Fruit fly (Drosophila melanogaster) whole organism: ENCODE measurements around the gene CG12299.

Source experiments
- CG8478 ChIP-seq: fragments of >200 bp; optimal IDR thresholded peaks from 2 replicates; lab custom pipeline; 2018; ENCODE audit warnings: inconsistent platforms
- Dll ChIP-seq: fragments of >200 bp; optimal IDR thresholded peaks from 2 replicates; lab custom pipeline; 2017
- EcR ChIP-seq, 2 experiments: fragments of >200 bp; optimal IDR thresholded peaks; 2 replicates each; lab custom pipeline; 2017; ENCODE audit warnings: missing biosample characterization in 2 of 2, missing genetic modification characterization in 2 of 2, missing genetic modification reagents in 2 of 2
- pan ChIP-seq: fragments of >200 bp; optimal IDR thresholded peaks from 2 replicates; lab custom pipeline; 2017
- psq ChIP-seq: fragments of >200 bp; optimal IDR thresholded peaks from 2 replicates; lab custom pipeline; 2017
- usp ChIP-seq: fragments of >200 bp; optimal IDR thresholded peaks from 2 replicates; lab custom pipeline; 2017; ENCODE audit warnings: missing biosample characterization, missing genetic modification characterization, mixed read lengths

The CG12299 gene

dm6 chr2L:10736993-10737756, at the start of gene CG12299, which contains the start of gene Vha16-5:
TSS of gene CG12299 (plus strand) at chr2L:10737345.
TSS of gene Vha16-5 (minus strand) at chr2L:10737043.
- TF ChIP-seq EcR (GFP tag; optimal IDR thresholded peaks at IDR 0.05; lab: Kevin White, UChicago) (no peak), Dll (no peak), pan (no peak), psq (lab: Kevin White, UChicago) (no peak), usp (GFP tag; lab: Kevin White, UChicago) (no peak), CG8478 (lab: Kevin White, UChicago) (no peak)

dm6 chr2L:10687794-10688185, 49.4 kb upstream of the CG12299 start:
- TF ChIP-seq CG8478 (lab: Kevin White, UChicago) (no peak), usp (GFP tag; lab: Kevin White, UChicago) (no peak), psq (lab: Kevin White, UChicago) (no peak), Dll (no peak), pan (no peak), EcR (GFP tag; optimal IDR thresholded peaks at IDR 0.05; lab: Kevin White, UChicago) (no peak)

dm6 chr2L:10688764-10689163, 48.4 kb upstream of the CG12299 start:
- TF ChIP-seq psq (lab: Kevin White, UChicago) (no peak), Dll (no peak), CG8478 (lab: Kevin White, UChicago) (no peak), usp (GFP tag; lab: Kevin White, UChicago) (no peak), EcR (GFP tag; optimal IDR thresholded peaks at IDR 0.05; lab: Kevin White, UChicago) (no peak), pan (no peak)

- no peak for TF ChIP-seq Dll
- no peak for TF ChIP-seq EcR (GFP tag; optimal IDR thresholded peaks at IDR 0.05; lab: Kevin White, UChicago)
- no peak for TF ChIP-seq usp (GFP tag; lab: Kevin White, UChicago)
- TF ChIP-seq pan, result no peak
- TF ChIP-seq CG8478 (lab: Kevin White, UChicago), result no peak
- TF ChIP-seq psq (lab: Kevin White, UChicago), result no peak
Observed at dm6 chr2L:10689221-10690034, 47.7 kb upstream of the CG12299 start, which contains the start of gene CG7294. TSS of gene CG7294 (minus strand) at chr2L:10689271.

dm6 chr2L:10693018-10693417, 44.1 kb upstream of the CG12299 start:
- TF ChIP-seq Dll, result no peak
- TF ChIP-seq EcR (GFP tag; optimal IDR thresholded peaks at IDR 0.05; lab: Kevin White, UChicago), result no peak
- TF ChIP-seq usp (GFP tag; lab: Kevin White, UChicago), result no peak
- no peak for TF ChIP-seq pan

dm6 chr2L:10694053-10694618, 43.0 kb upstream of the CG12299 start, which contains the start of gene CG17108:
TSS of gene CG17108 (minus strand) at chr2L:10694103.
- TF ChIP-seq usp (GFP tag; lab: Kevin White, UChicago) (no peak), psq (lab: Kevin White, UChicago) (no peak), EcR (GFP tag; optimal IDR thresholded peaks at IDR 0.05; lab: Kevin White, UChicago) (no peak), CG8478 (lab: Kevin White, UChicago) (no peak), Dll (no peak), pan (no peak)

- TF ChIP-seq usp (GFP tag; lab: Kevin White, UChicago) (no peak), psq (lab: Kevin White, UChicago) (no peak), pan (no peak), EcR (GFP tag; optimal IDR thresholded peaks at IDR 0.05; lab: Kevin White, UChicago) (no peak), CG8478 (lab: Kevin White, UChicago) (no peak), Dll (no peak)
Observed at dm6 chr2L:10697992-10698391, 39.2 kb upstream of the CG12299 start, which contains the start of gene CG7300. TSS of gene CG7300 (minus strand) at chr2L:10698043.

- no peak for TF ChIP-seq psq (lab: Kevin White, UChicago)
- TF ChIP-seq CG8478 (lab: Kevin White, UChicago), result no peak
- TF ChIP-seq EcR (GFP tag; optimal IDR thresholded peaks at IDR 0.05; lab: Kevin White, UChicago), result no peak
- no peak for TF ChIP-seq Dll
- no peak for TF ChIP-seq pan
- TF ChIP-seq usp (GFP tag; lab: Kevin White, UChicago), result no peak
Observed at dm6 chr2L:10701499-10702062, 35.6 kb upstream of the CG12299 start, which contains the start of gene Lip1. TSS of gene Lip1 (minus strand) at chr2L:10701544.

- TF ChIP-seq usp (GFP tag; lab: Kevin White, UChicago) (no peak), psq (lab: Kevin White, UChicago) (no peak), EcR (GFP tag; optimal IDR thresholded peaks at IDR 0.05; lab: Kevin White, UChicago) (no peak), pan (no peak), Dll (no peak), CG8478 (lab: Kevin White, UChicago) (no peak)
Observed at dm6 chr2L:10703281-10703680, 33.9 kb upstream of the CG12299 start, which contains the start of gene CG6415. TSS of gene CG6415 (plus strand) at chr2L:10703621.

- TF ChIP-seq CG8478 (lab: Kevin White, UChicago) (no peak), Dll (no peak), psq (lab: Kevin White, UChicago) (no peak), pan (no peak), usp (GFP tag; lab: Kevin White, UChicago) (no peak), EcR (GFP tag; optimal IDR thresholded peaks at IDR 0.05; lab: Kevin White, UChicago) (no peak)
Observed at dm6 chr2L:10704425-10704824, 32.7 kb upstream of the CG12299 start.

dm6 chr2L:10706267-10706666, 30.9 kb upstream of the CG12299 start:
- TF ChIP-seq usp (GFP tag; lab: Kevin White, UChicago) (no peak), Dll (no peak), pan (no peak), CG8478 (lab: Kevin White, UChicago) (no peak), psq (lab: Kevin White, UChicago) (no peak), EcR (GFP tag; optimal IDR thresholded peaks at IDR 0.05; lab: Kevin White, UChicago) (no peak)
